Worm (Caenorhabditis elegans): ENCODE results near the gene mnp-1.
A peak's percentile ranks its signal among the peaks of the same experiment; 100 is the strongest.

Gene mnp-1

DNA sequence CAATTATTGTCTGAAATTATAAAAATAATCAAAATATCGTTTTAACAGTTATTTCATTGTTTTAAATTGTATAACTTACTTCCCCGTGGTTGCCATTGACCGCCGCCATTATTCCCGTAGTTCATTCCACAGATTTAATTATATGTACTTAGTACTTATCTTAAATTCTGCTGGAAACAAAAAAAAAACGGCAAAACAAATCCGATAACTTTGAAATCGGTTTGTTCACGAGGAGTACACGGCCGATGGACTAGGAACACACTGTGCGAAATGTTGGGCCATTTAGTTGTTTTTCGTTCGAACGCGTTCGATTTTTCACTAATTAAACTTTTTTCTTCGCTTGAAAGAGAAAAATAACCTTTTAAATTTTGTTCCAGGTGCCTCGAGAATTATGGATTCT is 13.3 kb upstream of the mnp-1 start, which contains the start of the genes B0285.3 and lcmt-1 (continued):
- TF ChIP-seq dsc-1 (tag; optimal IDR thresholded peaks at IDR 0.05) = peak; percentile 75
- no peak for TF ChIP-seq nhr-77 (tag; optimal IDR thresholded peaks at IDR 0.05)
- no peak for TF ChIP-seq mdl-1 (tag; optimal IDR thresholded peaks at IDR 0.05)
- peak; percentile 33; the same call in 1 of the 2 replicates for TF ChIP-seq mab-9 (GFP tag; IDR thresholded peaks at IDR 0.05)
- TF ChIP-seq nhr-76 (tag; optimal IDR thresholded peaks at IDR 0.05) = no peak
- TF ChIP-seq hlh-4 (tag; optimal IDR thresholded peaks at IDR 0.05) = peak; percentile 42
- no peak for TF ChIP-seq ets-5 (GFP tag; IDR thresholded peaks at IDR 0.05)
- no peak for TF ChIP-seq ces-1 (GFP tag; optimal IDR thresholded peaks at IDR 0.05)
- TF ChIP-seq snpc-4 (tag; optimal IDR thresholded peaks at IDR 0.05) = peak; percentile 23
- TF ChIP-seq blmp-1 (tag; optimal IDR thresholded peaks at IDR 0.05) = peak; percentile 31
- no peak for TF ChIP-seq vab-15 (tag; optimal IDR thresholded peaks at IDR 0.05)
- TF ChIP-seq lsy-2 (tag; optimal IDR thresholded peaks at IDR 0.05) = peak; percentile 51 to 59
- no peak for TF ChIP-seq Y116A8C.19 (tag; optimal IDR thresholded peaks at IDR 0.05; ENCODE audit: borderline replicate concordance)
- TF ChIP-seq C04F5.9 (tag; optimal IDR thresholded peaks at IDR 0.05) = peak; percentile 51
- no peak for TF ChIP-seq unc-62 (GFP tag; optimal IDR thresholded peaks at IDR 0.05)
- TF ChIP-seq ama-1 (optimal IDR thresholded peaks at IDR 0.05) = no peak
- TF ChIP-seq nhr-71 (tag; optimal IDR thresholded peaks at IDR 0.05) = peak; percentile 73
- TF ChIP-seq nhr-85 (tag) = peak; percentile 82
- TF ChIP-seq nhr-237 (tag; optimal IDR thresholded peaks at IDR 0.05) = no peak
- peak; percentile 87 for TF ChIP-seq lir-3 (tag; optimal IDR thresholded peaks at IDR 0.05; ENCODE audit: poor library complexity)
- no peak for TF ChIP-seq C16A3.4 (tag; optimal IDR thresholded peaks at IDR 0.05)
- peak; percentile 12 for TF ChIP-seq pax-3 (tag; optimal IDR thresholded peaks at IDR 0.05)
- peak; percentile 41 for TF ChIP-seq egl-13 (tag; optimal IDR thresholded peaks at IDR 0.05)
- TF ChIP-seq ztf-11 (tag; optimal IDR thresholded peaks at IDR 0.05) = peak in 1 of 2 experiments; percentile 84
- TF ChIP-seq egl-27 (tag; optimal IDR thresholded peaks at IDR 0.05) = no peak
- peak; percentile 69 for TF ChIP-seq tbx-2 (tag; optimal IDR thresholded peaks at IDR 0.05)
- peak; percentile 24 for TF ChIP-seq F16B12.6 (tag; optimal IDR thresholded peaks at IDR 0.05)
- TF ChIP-seq ceh-63 (GFP tag; optimal IDR thresholded peaks at IDR 0.05) = no peak
- peak; percentile 31 for TF ChIP-seq unc-86 (tag; optimal IDR thresholded peaks at IDR 0.05)
- TF ChIP-seq nhr-47 (tag; optimal IDR thresholded peaks at IDR 0.05) = peak; percentile 75
- no peak for TF ChIP-seq unc-130 (tag; optimal IDR thresholded peaks at IDR 0.05)
- no peak for TF ChIP-seq nhr-11 (tag; optimal IDR thresholded peaks at IDR 0.05)

ce11 chrIII:4345034-4345433 is 11.4 kb upstream of the mnp-1 start, which contains the start of gene hse-5:
Gene hse-5 (plus strand): TSS chrIII:4345334.
- TF ChIP-seq nhr-84 (tag; optimal IDR thresholded peaks at IDR 0.05) = no peak

- no peak for TF ChIP-seq sup-37 (GFP tag; optimal IDR thresholded peaks at IDR 0.05)
- TF ChIP-seq dsc-1 (tag; optimal IDR thresholded peaks at IDR 0.05) = no peak
- no peak for TF ChIP-seq zag-1 (tag; optimal IDR thresholded peaks at IDR 0.05)
- no peak for TF ChIP-seq elt-2 (tag; optimal IDR thresholded peaks at IDR 0.05)
- TF ChIP-seq ceh-63 (GFP tag; optimal IDR thresholded peaks at IDR 0.05) = no peak
- TF ChIP-seq ztf-4 (tag; optimal IDR thresholded peaks at IDR 0.05) = no peak
- TF ChIP-seq lsy-2 (tag; optimal IDR thresholded peaks at IDR 0.05) = no peak
- no peak for TF ChIP-seq nhr-11 (tag; optimal IDR thresholded peaks at IDR 0.05)
- TF ChIP-seq ceh-82 (tag; optimal IDR thresholded peaks at IDR 0.05) = no peak
- no peak for TF ChIP-seq nhr-237 (tag; optimal IDR thresholded peaks at IDR 0.05)
- TF ChIP-seq nhr-28 (tag; optimal IDR thresholded peaks at IDR 0.05) = no peak
- TF ChIP-seq snu-23 (GFP tag; optimal IDR thresholded peaks at IDR 0.05) = no peak
- no peak for TF ChIP-seq blmp-1 (tag; optimal IDR thresholded peaks at IDR 0.05)
- TF ChIP-seq mef-2 (tag; optimal IDR thresholded peaks at IDR 0.05) = no peak
- no peak for TF ChIP-seq lir-3 (tag; optimal IDR thresholded peaks at IDR 0.05; ENCODE audit: poor library complexity)
- no peak for TF ChIP-seq ama-1 (optimal IDR thresholded peaks at IDR 0.05)
Measured at ce11 chrIII:4349799-4350198, 6.6 kb upstream of the mnp-1 start, which contains the start of gene B0285.6. Gene B0285.6 (plus strand): TSS chrIII:4350099.

Measured in whole organism, L1 larva.